Worm (Caenorhabditis elegans) whole organism, L3 larva: ENCODE data around the gene cpg-20.

Source experiments
- egl-27 ChIP-seq: sonication (generic microtip); optimal IDR thresholded peaks from 4 replicates; lab custom pipeline; 2017; ENCODE audit warnings: missing biosample characterization, missing genetic modification reagents, missing genetic modification characterization
- egl-5 ChIP-seq: fragments of 150-350 bp; optimal IDR thresholded peaks from 2 replicates; lab custom pipeline; 2017; ENCODE audit warnings: missing biosample characterization, missing genetic modification reagents, missing genetic modification characterization, inconsistent platforms
- jun-1 ChIP-seq: fragments of 150-350 bp; optimal IDR thresholded peaks from 2 replicates; lab custom pipeline; 2014; ENCODE audit warnings: missing biosample characterization, missing genetic modification reagents, missing genetic modification characterization
- nhr-23 ChIP-seq: fragments of 150-350 bp; optimal IDR thresholded peaks from 2 replicates; lab custom pipeline; 2014; ENCODE audit warnings: missing biosample characterization, missing genetic modification reagents, missing genetic modification characterization
- nhr-25 ChIP-seq: sonication (generic microtip); optimal IDR thresholded peaks from 2 replicates; lab custom pipeline; 2017; ENCODE audit warnings: missing biosample characterization, missing genetic modification characterization
- ztf-4 ChIP-seq: fragments of 150-350 bp; optimal IDR thresholded peaks from 2 replicates; lab custom pipeline; 2014; ENCODE audit warnings: missing biosample characterization, missing genetic modification characterization

DNA sequence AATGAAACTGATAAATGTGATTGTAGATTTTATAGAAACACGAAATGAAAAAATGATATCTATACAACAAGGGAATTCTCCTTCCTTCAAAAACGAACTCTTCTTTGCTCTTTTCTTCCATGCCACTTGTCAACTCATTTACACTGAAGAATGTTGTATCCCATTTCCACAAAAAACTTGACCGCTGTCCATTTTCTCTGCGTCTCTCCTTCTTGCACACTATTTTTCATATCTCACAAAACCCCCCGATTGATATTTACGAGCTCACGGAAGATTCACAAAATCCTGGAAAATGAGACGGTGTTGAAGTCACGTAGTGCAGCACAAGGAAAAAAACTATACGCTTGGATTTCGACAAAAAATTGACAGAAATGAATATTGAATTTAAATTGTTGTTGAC lies 40.9 kb downstream of the cpg-20 start:
- TF ChIP-seq jun-1 (tag; lab: Kevin White, UChicago) (no peak), nhr-25 (tag; lab: Kevin White, UChicago) (no peak), egl-27 (tag; lab: Kevin White, UChicago) (no peak), ztf-4 (tag; lab: Kevin White, UChicago) (no peak), nhr-23 (tag; lab: Kevin White, UChicago) (no peak), egl-5 (no peak)
